Fruit fly (Drosophila melanogaster): ENCODE data around the gene Pgant6.

Gene Pgant6

DNA sequence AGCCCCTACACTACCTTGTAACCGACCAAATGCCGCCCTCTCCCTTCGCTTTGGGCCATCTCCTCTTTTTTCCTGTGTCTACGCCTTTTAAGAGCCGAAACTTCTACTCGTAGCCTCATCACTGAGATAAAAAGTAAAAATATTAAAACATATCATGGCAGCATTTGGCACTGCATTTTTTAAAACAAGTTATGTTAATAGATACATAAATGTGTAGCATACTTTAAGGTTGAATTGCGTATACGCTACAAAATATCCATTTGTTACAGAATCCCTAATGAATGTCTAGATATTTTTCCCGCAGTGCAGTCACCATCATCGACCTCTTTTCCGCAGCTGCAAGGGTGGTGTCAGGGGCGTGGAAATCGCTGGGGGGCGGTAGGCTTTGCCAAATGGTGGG lies 40.9 kb downstream of the Pgant6 start (continued):
- TF ChIP-seq CG15514 (GFP tag; optimal IDR thresholded peaks at IDR 0.05), result peak; percentile 31
- TF ChIP-seq ttk (GFP tag; IDR thresholded peaks at IDR 0.05), result peak; percentile 29; the same call in 1 of the 2 replicates

DNA sequence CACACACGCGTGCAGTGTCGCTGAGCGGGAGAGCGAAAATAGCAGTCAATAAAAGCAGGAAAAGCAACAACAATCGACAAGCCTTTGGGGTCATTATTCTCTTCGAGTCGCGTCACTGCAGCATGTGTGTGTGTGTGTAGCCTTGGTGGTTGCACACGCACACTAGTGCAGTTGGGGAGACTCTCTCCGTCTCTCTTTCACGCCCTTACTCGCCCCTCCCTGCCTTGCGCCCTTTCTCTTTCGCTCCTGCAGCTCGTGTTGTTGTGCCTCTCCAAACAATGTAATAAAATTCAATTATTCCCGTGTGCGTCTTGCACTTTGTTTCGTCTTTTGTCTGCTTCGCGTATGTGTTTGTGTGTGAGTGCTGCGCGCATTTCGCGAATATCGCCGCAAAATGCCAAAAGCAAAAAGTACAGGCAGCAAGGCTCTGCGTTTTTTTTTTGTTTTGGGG lies 41.5 kb downstream of the Pgant6 start:
- TF ChIP-seq CG13775 (GFP tag; optimal IDR thresholded peaks at IDR 0.05) (no peak), nau (GFP tag; optimal IDR thresholded peaks at IDR 0.05) (no peak), Tbp (GFP tag; optimal IDR thresholded peaks at IDR 0.05) (no peak), CG4707 (GFP tag; optimal IDR thresholded peaks at IDR 0.05) (no peak), H2.0 (GFP tag; IDR thresholded peaks at IDR 0.05) (no peak), CG3726 (GFP tag; IDR thresholded peaks at IDR 0.05) (no peak), CTCF (GFP tag; optimal IDR thresholded peaks at IDR 0.05) (no peak), CG4360 (GFP tag; IDR thresholded peaks at IDR 0.05) (peak; percentile 81), crp (GFP tag; optimal IDR thresholded peaks at IDR 0.05) (no peak), CG16779 (GFP tag; IDR thresholded peaks at IDR 0.05) (no peak), emc (GFP tag; optimal IDR thresholded peaks at IDR 0.05) (no peak), sqz (GFP tag; optimal IDR thresholded peaks at IDR 0.05) (no peak), CG10654 (GFP tag; optimal IDR thresholded peaks at IDR 0.05) (no peak), Hand (GFP tag; optimal IDR thresholded peaks at IDR 0.05) (no peak), CG2875 (GFP tag; optimal IDR thresholded peaks at IDR 0.05) (no peak), B-H2 (GFP tag; optimal IDR thresholded peaks at IDR 0.05) (no peak), grn (GFP tag; optimal IDR thresholded peaks at IDR 0.05) (no peak), sisA (GFP tag; IDR thresholded peaks at IDR 0.05) (no peak), btn (GFP tag; optimal IDR thresholded peaks at IDR 0.05) (no peak), knrl (GFP tag; IDR thresholded peaks at IDR 0.05; ENCODE audit: partially characterized antibody) (no peak), sna (GFP tag; IDR thresholded peaks at IDR 0.05; ENCODE audit: partially characterized antibody) (0 out of 2 replicates have a peak, but pooled peaks have one; percentile 21), ken (GFP tag; IDR thresholded peaks at IDR 0.05) (no peak), Eip74EF (GFP tag; optimal IDR thresholded peaks at IDR 0.05) (no peak), psq (GFP tag; optimal IDR thresholded peaks at IDR 0.05) (peak; percentile 35), salm (tag; optimal IDR thresholded peaks at IDR 0.05) (no peak), Adf1 (GFP tag; IDR thresholded peaks at IDR 0.05) (no peak), Deaf1 (tag; optimal IDR thresholded peaks at IDR 0.05) (no peak), HLHmδ (GFP tag; optimal IDR thresholded peaks at IDR 0.05) (peak; percentile 29), CG11093 (GFP tag; IDR thresholded peaks at IDR 0.05) (no peak), CG31365 (tag; optimal IDR thresholded peaks at IDR 0.05) (no peak), tap (tag; optimal IDR thresholded peaks at IDR 0.05) (no peak), Meics (GFP tag; optimal IDR thresholded peaks at IDR 0.05) (no peak), CG10321 (GFP tag; IDR thresholded peaks at IDR 0.05) (peak; percentile 74), pros (GFP tag; optimal IDR thresholded peaks at IDR 0.05) (peak; percentile 32), Ssrp (tag; optimal IDR thresholded peaks at IDR 0.05) (no peak), tna (GFP tag; IDR thresholded peaks at IDR 0.05; ENCODE audit: partially characterized antibody) (no peak), Trl (optimal IDR thresholded peaks at IDR 0.05) (peak; percentile 31 to 75), Trl (GFP tag; optimal IDR thresholded peaks at IDR 0.05) (no peak), NC2α (GFP tag; optimal IDR thresholded peaks at IDR 0.05) (no peak), PHDP (tag; optimal IDR thresholded peaks at IDR 0.05) (no peak), CG8478 (optimal IDR thresholded peaks at IDR 0.05) (peak; percentile 95), CG3838 (GFP tag; optimal IDR thresholded peaks at IDR 0.05) (no peak), vvl (GFP tag; IDR thresholded peaks at IDR 0.05) (peak; percentile 11; the same call in 1 of the 2 replicates), CG12104 (GFP tag; optimal IDR thresholded peaks at IDR 0.05) (no peak), cg (GFP tag; optimal IDR thresholded peaks at IDR 0.05) (peak; percentile 92), toy (GFP tag; IDR thresholded peaks at IDR 0.05) (no peak), vnd (GFP tag; IDR thresholded peaks at IDR 0.05; ENCODE audit: partially characterized antibody) (no peak), CG15073 (GFP tag; optimal IDR thresholded peaks at IDR 0.05) (no peak), CG3407 (GFP tag; optimal IDR thresholded peaks at IDR 0.05) (no peak)

Measured in whole organism, embryonic.